Worm (Caenorhabditis elegans) whole organism, late embryonic: ENCODE results near the gene rla-2.

ENCODE experiments used
- C08G9.2 ChIP-seq: sonication (generic microtip); optimal IDR thresholded peaks from 2 replicates; lab custom pipeline; 2016; ENCODE audit warnings: mild to moderate bottlenecking, missing genetic modification characterization, moderate library complexity, missing compliant biosample characterization
- C38D4.7 ChIP-seq: fragments of 200-800 bp; sonication (Bioruptor generic); optimal IDR thresholded peaks from 2 replicates; lab custom pipeline; 2018; ENCODE audit warnings: mild to moderate bottlenecking, missing genetic modification characterization, moderate library complexity, missing compliant biosample characterization
- K02D7.2 ChIP-seq: sonication (generic microtip); optimal IDR thresholded peaks from 2 replicates; lab custom pipeline; 2017; ENCODE audit warnings: mild to moderate bottlenecking, missing genetic modification characterization, missing compliant biosample characterization
- T23F11.4 ChIP-seq: fragments of 200-800 bp; sonication (Bioruptor generic); optimal IDR thresholded peaks from 2 replicates; lab custom pipeline; 2018; ENCODE audit warnings: mild to moderate bottlenecking, missing genetic modification characterization, missing compliant biosample characterization
- Y22D7AL.16 ChIP-seq: sonication (generic microtip); optimal IDR thresholded peaks from 2 replicates; lab custom pipeline; 2016; ENCODE audit warnings: missing genetic modification characterization, missing compliant biosample characterization
- ahr-1 ChIP-seq: sonication (generic microtip); optimal IDR thresholded peaks from 2 replicates; lab custom pipeline; 2016; ENCODE audit warnings: missing genetic modification characterization, missing compliant biosample characterization
- ceh-14 ChIP-seq: sonication (generic microtip); optimal IDR thresholded peaks from 2 replicates; lab custom pipeline; 2016; ENCODE audit warnings: missing genotype, missing genetic modification characterization, missing compliant biosample characterization
- ceh-18 ChIP-seq: sonication (generic microtip); optimal IDR thresholded peaks from 2 replicates; lab custom pipeline; 2016; ENCODE audit warnings: missing genetic modification characterization, missing compliant biosample characterization
- ceh-19 ChIP-seq: fragments of 200-800 bp; sonication (Bioruptor generic); optimal IDR thresholded peaks from 2 replicates; lab custom pipeline; 2018; ENCODE audit warnings: mild to moderate bottlenecking, missing genetic modification characterization, missing compliant biosample characterization
- ceh-22 ChIP-seq: sonication (generic microtip); optimal IDR thresholded peaks from 2 replicates; lab custom pipeline; 2017; ENCODE audit warnings: missing biosample characterization, missing genetic modification characterization
- ceh-24 ChIP-seq: sonication (generic microtip); optimal IDR thresholded peaks from 2 replicates; lab custom pipeline; 2016; ENCODE audit warnings: mild to moderate bottlenecking, missing genetic modification characterization, missing compliant biosample characterization
- ceh-30 ChIP-seq: fragments of 150-350 bp; optimal IDR thresholded peaks from 2 replicates; lab custom pipeline; 2014; ENCODE audit warnings: missing biosample characterization, missing genetic modification characterization
- ceh-31 ChIP-seq: sonication (generic microtip); optimal IDR thresholded peaks from 2 replicates; lab custom pipeline; 2016; ENCODE audit warnings: missing genetic modification characterization, missing compliant biosample characterization
- ceh-48 ChIP-seq: sonication (generic microtip); optimal IDR thresholded peaks from 2 replicates; lab custom pipeline; 2016; ENCODE audit warnings: missing genetic modification characterization, inconsistent platforms, missing compliant biosample characterization
- che-1 ChIP-seq: sonication (generic microtip); optimal IDR thresholded peaks from 2 replicates; lab custom pipeline; 2016; ENCODE audit warnings: mild to moderate bottlenecking, missing genetic modification characterization, missing compliant biosample characterization
- dmd-4 ChIP-seq: sonication (generic microtip); optimal IDR thresholded peaks from 2 replicates; lab custom pipeline; 2016; ENCODE audit warnings: borderline replicate concordance, missing genetic modification characterization, missing compliant biosample characterization
- elt-2 ChIP-seq: sonication (generic microtip); optimal IDR thresholded peaks from 2 replicates; lab custom pipeline; 2016; ENCODE audit warnings: missing genetic modification reagents, missing genetic modification characterization, missing compliant biosample characterization
- elt-4 ChIP-seq: sonication (generic microtip); optimal IDR thresholded peaks from 2 replicates; lab custom pipeline; 2016; ENCODE audit warnings: missing genetic modification characterization, missing compliant biosample characterization
- ets-4 ChIP-seq: sonication (generic microtip); optimal IDR thresholded peaks from 2 replicates; lab custom pipeline; 2016; ENCODE audit warnings: missing genetic modification characterization, missing compliant biosample characterization
- eyg-1 ChIP-seq: sonication (generic microtip); optimal IDR thresholded peaks from 2 replicates; lab custom pipeline; 2016; ENCODE audit warnings: missing genotype, missing genetic modification characterization, missing compliant biosample characterization
- fax-1 ChIP-seq: sonication (generic microtip); optimal IDR thresholded peaks from 2 replicates; lab custom pipeline; 2016; ENCODE audit warnings: missing genotype, missing genetic modification characterization, missing compliant biosample characterization
- fkh-10 ChIP-seq: fragments of 150-350 bp; optimal IDR thresholded peaks from 2 replicates; lab custom pipeline; 2014; ENCODE audit warnings: missing biosample characterization, missing genetic modification reagents, missing genetic modification characterization
- fkh-6 ChIP-seq: sonication (generic microtip); optimal IDR thresholded peaks from 2 replicates; lab custom pipeline; 2016; ENCODE audit warnings: missing genetic modification characterization, missing compliant biosample characterization
- gmeb-2 ChIP-seq: sonication (generic microtip); optimal IDR thresholded peaks from 2 replicates; lab custom pipeline; 2016; ENCODE audit warnings: missing genetic modification characterization, inconsistent platforms, missing compliant biosample characterization
- hlh-13 ChIP-seq: fragments of 200-800 bp; sonication (Bioruptor generic); optimal IDR thresholded peaks from 2 replicates; lab custom pipeline; 2018; ENCODE audit warnings: mild to moderate bottlenecking, missing genetic modification characterization, missing compliant biosample characterization
- hlh-30 ChIP-seq: sonication (generic microtip); optimal IDR thresholded peaks from 2 replicates; lab custom pipeline; 2017; ENCODE audit warnings: antibody characterized with exemption, missing genetic modification characterization, missing compliant biosample characterization; ENCODE audit not compliant: insufficient read depth
- hlh-8 ChIP-seq: sonication (generic microtip); optimal IDR thresholded peaks from 2 replicates; lab custom pipeline; 2016; ENCODE audit warnings: missing genotype, missing genetic modification characterization, missing compliant biosample characterization
- lim-6 ChIP-seq: sonication (generic microtip); optimal IDR thresholded peaks from 2 replicates; lab custom pipeline; 2016; ENCODE audit warnings: missing genetic modification characterization, missing compliant biosample characterization
- lin-11 ChIP-seq: fragments of 200-800 bp; sonication (Bioruptor generic); optimal IDR thresholded peaks from 2 replicates; lab custom pipeline; 2018; ENCODE audit warnings: mild to moderate bottlenecking, missing genetic modification characterization, missing compliant biosample characterization
- madf-2 ChIP-seq: sonication (generic microtip); optimal IDR thresholded peaks from 2 replicates; lab custom pipeline; 2017; ENCODE audit warnings: missing genetic modification characterization, missing compliant biosample characterization
- nfya-1 ChIP-seq: sonication (generic microtip); optimal IDR thresholded peaks from 2 replicates; lab custom pipeline; 2017; ENCODE audit warnings: missing genetic modification characterization, mild to moderate bottlenecking, missing compliant biosample characterization, antibody characterized with exemption, moderate library complexity
- nhr-11 ChIP-seq: fragments of 150-350 bp; optimal IDR thresholded peaks from 2 replicates; lab custom pipeline; 2014; ENCODE audit warnings: missing biosample characterization, missing genetic modification characterization
- nhr-232 ChIP-seq: sonication (generic microtip); optimal IDR thresholded peaks from 2 replicates; lab custom pipeline; 2016; ENCODE audit warnings: missing genetic modification characterization, missing compliant biosample characterization
- npax-4 ChIP-seq: sonication (generic microtip); optimal IDR thresholded peaks from 2 replicates; lab custom pipeline; 2016; ENCODE audit warnings: missing genetic modification characterization, missing compliant biosample characterization
- pag-3 ChIP-seq: sonication (generic microtip); optimal IDR thresholded peaks from 2 replicates; lab custom pipeline; 2016; ENCODE audit warnings: missing compliant biosample characterization, missing genetic modification characterization, borderline replicate concordance
- pat-9 ChIP-seq: fragments of 200-800 bp; sonication (Bioruptor generic); optimal IDR thresholded peaks from 2 replicates; lab custom pipeline; 2018; ENCODE audit warnings: mild to moderate bottlenecking, missing genetic modification characterization, moderate library complexity, missing compliant biosample characterization
- pax-1 ChIP-seq: fragments of 150-350 bp; optimal IDR thresholded peaks from 2 replicates; lab custom pipeline; 2014; ENCODE audit warnings: missing biosample characterization, missing genetic modification characterization
- pha-2 ChIP-seq: sonication (generic microtip); optimal IDR thresholded peaks from 2 replicates; lab custom pipeline; 2017; ENCODE audit warnings: mild to moderate bottlenecking, missing genetic modification characterization, missing compliant biosample characterization
- pqm-1 ChIP-seq: sonication (generic microtip); optimal IDR thresholded peaks from 2 replicates; lab custom pipeline; 2016; ENCODE audit warnings: missing genetic modification characterization, missing compliant biosample characterization
- pros-1 ChIP-seq: fragments of 150-350 bp; optimal IDR thresholded peaks from 2 replicates; lab custom pipeline; 2014; ENCODE audit warnings: missing biosample characterization, missing genetic modification reagents, missing genetic modification characterization
- ref-2 ChIP-seq: sonication (generic microtip); optimal IDR thresholded peaks from 2 replicates; lab custom pipeline; 2016; ENCODE audit warnings: missing genetic modification characterization, missing compliant biosample characterization
- rnt-1 ChIP-seq: sonication (generic microtip); optimal IDR thresholded peaks from 2 replicates; lab custom pipeline; 2016; ENCODE audit warnings: missing genetic modification characterization, missing compliant biosample characterization
- sdc-2 ChIP-seq: sonication (generic microtip); optimal IDR thresholded peaks from 2 replicates; lab custom pipeline; 2016; ENCODE audit warnings: missing genotype, missing genetic modification characterization, missing compliant biosample characterization
- sox-2 ChIP-seq: fragments of 200-800 bp; sonication (Bioruptor generic); IDR thresholded peaks from 2 replicates; pipeline ENCODE4 v1.3.6; 2022; ENCODE audit warnings: missing genetic modification reagents, missing genetic modification characterization, missing compliant biosample characterization
- sox-4 ChIP-seq: sonication (generic microtip); optimal IDR thresholded peaks from 2 replicates; lab custom pipeline; 2017; ENCODE audit warnings: mild to moderate bottlenecking, missing genetic modification characterization, inconsistent platforms, missing compliant biosample characterization
- syd-9 ChIP-seq: sonication (generic microtip); optimal IDR thresholded peaks from 2 replicates; lab custom pipeline; 2016; ENCODE audit warnings: mild to moderate bottlenecking, missing genetic modification characterization, moderate library complexity, missing compliant biosample characterization
- tbx-2 ChIP-seq: sonication (generic microtip); optimal IDR thresholded peaks from 2 replicates; lab custom pipeline; 2016; ENCODE audit warnings: missing genetic modification characterization, missing compliant biosample characterization
- ttx-3 ChIP-seq: sonication (generic microtip); optimal IDR thresholded peaks from 2 replicates; lab custom pipeline; 2016; ENCODE audit warnings: missing genetic modification reagents, missing genetic modification characterization, missing compliant biosample characterization
- unc-3 ChIP-seq, 2 experiments: fragments of 200-800 bp in 1 of 2; sonication (Bioruptor generic) in 1 of 2; sonication (generic microtip) in 1 of 2; conservative IDR thresholded peaks in 1 of 2; optimal IDR thresholded peaks in 1 of 2; 2 replicates each; pipeline versions ENCODE4 v1.3.6 to Lab custom; 2016 to 2022; ENCODE audit warnings: missing compliant biosample characterization in 2 of 2, missing genetic modification characterization in 2 of 2, missing genetic modification reagents in 1 of 2
- unc-42 ChIP-seq: sonication (generic microtip); optimal IDR thresholded peaks from 2 replicates; lab custom pipeline; 2016; ENCODE audit warnings: missing genotype, missing genetic modification characterization, missing compliant biosample characterization
- unc-55 ChIP-seq: sonication (generic microtip); optimal IDR thresholded peaks from 2 replicates; lab custom pipeline; 2017; ENCODE audit warnings: missing biosample characterization, missing genetic modification reagents, missing genetic modification characterization
- unc-86 ChIP-seq: sonication (generic microtip); optimal IDR thresholded peaks from 2 replicates; lab custom pipeline; 2016; ENCODE audit warnings: missing genetic modification characterization, missing compliant biosample characterization
- zip-5 ChIP-seq: sonication (generic microtip); optimal IDR thresholded peaks from 2 replicates; lab custom pipeline; 2016; ENCODE audit warnings: missing genetic modification characterization, missing compliant biosample characterization

Gene rla-2

DNA sequence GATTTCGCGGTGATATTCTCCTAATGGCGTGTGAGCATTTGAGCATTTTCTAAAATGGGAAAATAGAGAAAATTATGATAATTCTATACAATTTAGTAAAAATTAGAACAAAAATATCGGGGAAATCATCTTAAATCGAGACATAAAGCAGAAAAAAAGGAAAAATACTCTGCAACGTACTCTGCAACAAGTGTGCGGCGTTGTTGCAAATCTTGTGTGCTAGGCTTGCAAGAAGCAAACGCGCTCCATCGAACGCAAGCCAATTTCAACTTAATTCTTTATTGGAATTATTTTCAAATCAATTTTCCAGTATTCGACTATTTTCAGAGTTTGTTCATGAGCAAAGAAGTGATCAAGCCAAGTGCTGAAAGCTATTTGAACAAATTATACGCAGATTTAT, 16.0 kb upstream of the rla-2 start, which contains the start of the genes Y62E10A.20, Y62E10A.23 and mdt-9:
Gene Y62E10A.20, minus strand, starts transcription at position 49 of the 400 bp plus-strand sequence.
Gene Y62E10A.23, plus strand, starts transcription at position 282 of the 400 bp plus-strand sequence.
Gene mdt-9, plus strand, starts transcription at position 338 of the 400 bp plus-strand sequence.
- peak; percentile 45 for TF ChIP-seq rnt-1 (tag; lab: Kevin White, UChicago)
- peak; percentile 67 for TF ChIP-seq tbx-2
- TF ChIP-seq fax-1 (tag; lab: Kevin White, UChicago), result peak; percentile 91
- no peak for TF ChIP-seq nhr-232
- peak; percentile 77 for TF ChIP-seq ref-2 (tag; lab: Kevin White, UChicago)
- TF ChIP-seq hlh-13 (GFP tag; lab: Kevin White, UChicago), result no peak
- peak; percentile 55 for TF ChIP-seq C08G9.2
- TF ChIP-seq dmd-4 (tag; lab: Kevin White, UChicago), result no peak
- TF ChIP-seq sox-2 (GFP tag; lab: Robert Waterston, UW), result peak; percentile 15; the same call in 1 of the 2 replicates
- TF ChIP-seq unc-55, result peak; percentile 4
- no peak for TF ChIP-seq ceh-22 (tag; lab: Kevin White, UChicago)
- TF ChIP-seq ceh-30 (tag; lab: Kevin White, UChicago), result no peak
- peak; percentile 66 for TF ChIP-seq T23F11.4 (GFP tag; lab: Kevin White, UChicago)
- peak; percentile 63 for TF ChIP-seq ttx-3 (tag; lab: Kevin White, UChicago)
- peak; percentile 40 for TF ChIP-seq madf-2 (tag; lab: Kevin White, UChicago)
- TF ChIP-seq sox-4 (tag; lab: Kevin White, UChicago), result peak; percentile 59
- peak; percentile 52 for TF ChIP-seq K02D7.2 (tag; lab: Kevin White, UChicago)
- TF ChIP-seq pqm-1 (tag; lab: Kevin White, UChicago), result no peak
- TF ChIP-seq zip-5, result peak; percentile 33
- peak; percentile 67 for TF ChIP-seq pat-9
- TF ChIP-seq elt-4, result no peak
- TF ChIP-seq lin-11, result peak; percentile 33
- TF ChIP-seq pros-1 (tag; lab: Kevin White, UChicago), result peak; percentile 42
- peak; percentile 55 for TF ChIP-seq unc-86 (tag; lab: Kevin White, UChicago)
- no peak for TF ChIP-seq ets-4 (tag; lab: Kevin White, UChicago)
- TF ChIP-seq ceh-19, result peak; percentile 70
- TF ChIP-seq unc-42 (tag; lab: Kevin White, UChicago), result peak; percentile 89
- TF ChIP-seq ahr-1, result peak; percentile 36
- peak; percentile 80 for TF ChIP-seq elt-2 (tag; lab: Kevin White, UChicago)
- peak; percentile 60 for TF ChIP-seq hlh-8 (tag; lab: Kevin White, UChicago)
- TF ChIP-seq hlh-30 (tag; lab: Kevin White, UChicago), result peak; percentile 2
- peak; percentile 29 for TF ChIP-seq fkh-6 (tag; lab: Kevin White, UChicago)
- peak; percentile 70; the same call in 1 of the 2 replicates for TF ChIP-seq unc-3 (GFP tag; conservative IDR thresholded peaks at IDR 0.05; lab: Robert Waterston, UW)
- peak; percentile 68 for TF ChIP-seq unc-3 (tag; optimal IDR thresholded peaks at IDR 0.05; lab: Kevin White, UChicago)
- TF ChIP-seq gmeb-2 (tag; lab: Kevin White, UChicago), result peak; percentile 49
- peak; percentile 47 for TF ChIP-seq syd-9 (tag; lab: Kevin White, UChicago)
- TF ChIP-seq lim-6 (tag; lab: Kevin White, UChicago), result no peak
- TF ChIP-seq sdc-2 (tag; lab: Kevin White, UChicago), result no peak
- TF ChIP-seq ceh-24 (tag; lab: Kevin White, UChicago), result peak; percentile 14
- peak; percentile 27 for TF ChIP-seq eyg-1 (tag; lab: Kevin White, UChicago)
- peak; percentile 65 for TF ChIP-seq ceh-48 (tag; lab: Kevin White, UChicago)
- peak; percentile 88 for TF ChIP-seq ceh-14
- peak; percentile 84 for TF ChIP-seq nfya-1 (tag; lab: Kevin White, UChicago)
- peak; percentile 57 for TF ChIP-seq C38D4.7 (GFP tag; lab: Kevin White, UChicago)
- peak; percentile 54 for TF ChIP-seq pha-2 (tag; lab: Kevin White, UChicago)
- TF ChIP-seq npax-4 (tag; lab: Kevin White, UChicago), result peak; percentile 35
- TF ChIP-seq ceh-18 (tag; lab: Kevin White, UChicago), result peak; percentile 46
- no peak for TF ChIP-seq fkh-10 (GFP tag; lab: Kevin White, UChicago)
- no peak for TF ChIP-seq nhr-11 (tag; lab: Kevin White, UChicago)
- peak; percentile 87 for TF ChIP-seq ceh-31 (tag; lab: Kevin White, UChicago)
- peak; percentile 24 for TF ChIP-seq pax-1 (tag; lab: Kevin White, UChicago)
- no peak for TF ChIP-seq pag-3 (tag; lab: Kevin White, UChicago)
- TF ChIP-seq che-1 (tag; lab: Kevin White, UChicago), result peak; percentile 42
- TF ChIP-seq Y22D7AL.16 (tag; lab: Kevin White, UChicago), result no peak
